Worm (Caenorhabditis elegans) whole organism, midembryonic: Measurements from ENCODE around the gene C06H5.12.
"Not testable (repeated sequence)": the region's sequence is repeated elsewhere in the genome, so short reads cannot be mapped to it uniquely, and the experiment has no call there.

Experiments
- flt-1 ChIP-seq: fragments of 200-800 bp; sonication (Bioruptor generic); IDR thresholded peaks from 2 replicates; pipeline ENCODE4 v1.3.6; 2022; ENCODE audit warnings: missing genetic modification characterization, missing compliant biosample characterization
- klf-2 ChIP-seq: fragments of 200-800 bp; sonication (Bioruptor generic); conservative IDR thresholded peaks from 2 replicates; pipeline ENCODE4 v1.3.6; 2022; ENCODE audit warnings: missing genetic modification reagents, missing genetic modification characterization, missing compliant biosample characterization

DNA sequence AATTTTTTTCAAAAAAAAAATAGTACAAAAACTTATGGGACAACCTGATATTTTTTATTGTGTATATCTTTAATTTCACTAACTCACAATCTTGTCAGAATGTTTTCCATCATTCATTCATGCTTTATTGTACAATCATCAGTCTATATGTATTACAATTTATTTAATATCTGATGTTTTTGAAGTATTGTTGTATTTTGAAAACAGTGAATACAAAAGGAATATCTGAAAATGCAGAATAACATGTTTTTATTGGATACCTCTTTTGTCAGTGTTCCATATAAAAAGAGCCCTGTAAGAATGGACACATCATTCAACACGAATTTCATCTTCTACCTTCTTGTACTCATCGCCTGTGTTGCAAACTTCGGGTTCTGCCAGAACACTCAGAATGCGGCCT, 9.2 kb downstream of the C06H5.12 start, which contains the start of gene C06H5.14:
- not testable (repeated sequence) for TF ChIP-seq flt-1; klf-2 (GFP tag; lab: Robert Waterston, UW)
